Worm (Caenorhabditis elegans) whole organism, L4 larva: ENCODE results near the gene Y7A5A.24.

Source experiments
- F10B5.3 ChIP-seq: sonication (generic microtip); optimal IDR thresholded peaks from 2 replicates; lab custom pipeline; 2016; ENCODE audit warnings: mild to moderate bottlenecking, missing genetic modification characterization, missing compliant biosample characterization
- T26A8.4 ChIP-seq: fragments of 200-800 bp; sonication (Bioruptor generic); IDR thresholded peaks from 2 replicates; pipeline ENCODE4 v1.3.6; 2022; ENCODE audit warnings: missing genetic modification characterization, missing compliant biosample characterization
- Y105C5A.15 ChIP-seq: fragments of 200-800 bp; sonication (Bioruptor generic); IDR thresholded peaks from 2 replicates; pipeline ENCODE4 v1.3.6; 2022; ENCODE audit warnings: missing genetic modification characterization, missing compliant biosample characterization
- Y48G9A.11 ChIP-seq: fragments of 200-800 bp; sonication (Bioruptor generic); IDR thresholded peaks from 2 replicates; pipeline ENCODE4 v1.3.6; 2022; ENCODE audit warnings: missing genetic modification reagents, missing genetic modification characterization, missing compliant biosample characterization
- aly-2 ChIP-seq: sonication (generic microtip); optimal IDR thresholded peaks from 2 replicates; lab custom pipeline; 2018; ENCODE audit warnings: missing biosample characterization, missing genetic modification characterization
- ama-1 ChIP-seq: fragments of 150-350 bp; optimal IDR thresholded peaks from 2 replicates; lab custom pipeline; 2014; ENCODE audit warnings: inconsistent platforms, mixed read lengths
- ceh-20 ChIP-seq: fragments of 200-800 bp; sonication (Bioruptor generic); IDR thresholded peaks from 2 replicates; pipeline ENCODE4 v1.3.6; 2022; ENCODE audit warnings: missing genetic modification reagents, missing genetic modification characterization, missing compliant biosample characterization
- cey-2 ChIP-seq: sonication (generic microtip); optimal IDR thresholded peaks from 3 replicates; lab custom pipeline; 2017; ENCODE audit warnings: missing genetic modification characterization, mild to moderate bottlenecking, missing compliant biosample characterization, antibody characterized with exemption, borderline replicate concordance; ENCODE audit not compliant: insufficient read depth
- ctbp-1 ChIP-seq: fragments of 200-800 bp; sonication (Bioruptor generic); IDR thresholded peaks from 2 replicates; pipeline ENCODE4 v1.3.6; 2022; ENCODE audit warnings: missing genetic modification reagents, missing genetic modification characterization, missing compliant biosample characterization
- daf-19 ChIP-seq: fragments of 200-800 bp; sonication (Bioruptor generic); conservative IDR thresholded peaks from 2 replicates; pipeline ENCODE4 v1.3.6; 2022; ENCODE audit warnings: missing genetic modification characterization, missing compliant biosample characterization
- dmd-9 ChIP-seq: fragments of 200-800 bp; sonication (Bioruptor generic); IDR thresholded peaks from 2 replicates; pipeline ENCODE4 v1.3.6; 2022; ENCODE audit warnings: missing genetic modification reagents, missing genetic modification characterization, missing compliant biosample characterization
- dpl-1 ChIP-seq: fragments of 150-350 bp; optimal IDR thresholded peaks from 2 replicates; lab custom pipeline; 2014; ENCODE audit warnings: missing biosample characterization, missing genetic modification reagents, missing genetic modification characterization
- duxl-1 ChIP-seq: sonication (generic microtip); optimal IDR thresholded peaks from 2 replicates; lab custom pipeline; 2016; ENCODE audit warnings: mild to moderate bottlenecking, missing genetic modification characterization, moderate library complexity, missing compliant biosample characterization; ENCODE audit not compliant: poor library complexity
- dve-1 ChIP-seq: sonication (generic microtip); optimal IDR thresholded peaks from 2 replicates; lab custom pipeline; 2017; ENCODE audit warnings: antibody characterized with exemption, mild to moderate bottlenecking, missing genetic modification characterization, missing compliant biosample characterization; ENCODE audit not compliant: insufficient read depth
- fkh-10 ChIP-seq: fragments of 150-350 bp; optimal IDR thresholded peaks from 2 replicates; lab custom pipeline; 2014; ENCODE audit warnings: missing biosample characterization, missing genetic modification reagents, missing genetic modification characterization
- fos-1 ChIP-seq: fragments of 150-350 bp; optimal IDR thresholded peaks from 2 replicates; lab custom pipeline; 2014; ENCODE audit warnings: missing biosample characterization, missing genetic modification characterization
- gei-8 ChIP-seq: fragments of 200-800 bp; sonication (Bioruptor generic); optimal IDR thresholded peaks from 2 replicates; lab custom pipeline; 2018; ENCODE audit warnings: mild to moderate bottlenecking, missing genetic modification characterization, missing compliant biosample characterization
- lin-15B ChIP-seq: fragments of 150-350 bp; sonication (generic microtip); optimal IDR thresholded peaks from 3 replicates; lab custom pipeline; 2014; ENCODE audit warnings: missing biosample characterization, missing genetic modification characterization
- lir-3 ChIP-seq: sonication (generic microtip); optimal IDR thresholded peaks from 2 replicates; lab custom pipeline; 2016; ENCODE audit warnings: mild to moderate bottlenecking, missing genetic modification characterization, missing compliant biosample characterization
- lsy-2 ChIP-seq, 2 experiments: fragments of 150-350 bp in 1 of 2; sonication (generic microtip) in 1 of 2; optimal IDR thresholded peaks; 2 replicates each; lab custom pipeline; 2014 to 2017; ENCODE audit warnings: missing biosample characterization in 2 of 2, missing genetic modification characterization in 2 of 2
- madf-5 ChIP-seq, 2 experiments: fragments of 200-800 bp; sonication (Bioruptor generic); IDR thresholded peaks; 2 replicates each; pipeline ENCODE4 v1.3.6; 2022; ENCODE audit warnings: missing compliant biosample characterization in 2 of 2, missing genetic modification characterization in 2 of 2
- madf-9 ChIP-seq: fragments of 200-800 bp; sonication (Bioruptor generic); conservative IDR thresholded peaks from 2 replicates; pipeline ENCODE4 v1.3.6; 2022; ENCODE audit warnings: missing genetic modification reagents, missing genetic modification characterization, missing compliant biosample characterization
- mdt-29 ChIP-seq: fragments of 200-800 bp; sonication (Bioruptor generic); IDR thresholded peaks from 2 replicates; pipeline ENCODE4 v1.3.6; 2022; ENCODE audit warnings: missing genetic modification reagents, missing genetic modification characterization, missing compliant biosample characterization
- mxl-2 ChIP-seq: fragments of 200-800 bp; sonication (Bioruptor generic); conservative IDR thresholded peaks from 2 replicates; pipeline ENCODE4 v1.3.6; 2022; ENCODE audit warnings: missing genetic modification reagents, missing genetic modification characterization, missing compliant biosample characterization
- mxl-3 ChIP-seq: fragments of 200-800 bp; sonication (Bioruptor generic); optimal IDR thresholded peaks from 2 replicates; lab custom pipeline; 2018; ENCODE audit warnings: mild to moderate bottlenecking, missing genetic modification characterization, missing compliant biosample characterization
- nhr-102 ChIP-seq: sonication (generic microtip); optimal IDR thresholded peaks from 2 replicates; lab custom pipeline; 2016; ENCODE audit warnings: mild to moderate bottlenecking, missing genetic modification characterization, moderate library complexity, missing compliant biosample characterization
- nhr-237 ChIP-seq: sonication (generic microtip); optimal IDR thresholded peaks from 2 replicates; lab custom pipeline; 2017; ENCODE audit warnings: missing biosample characterization, missing genetic modification characterization
- nhr-28 ChIP-seq: fragments of 150-350 bp; optimal IDR thresholded peaks from 2 replicates; lab custom pipeline; 2014; ENCODE audit warnings: missing biosample characterization, missing genetic modification characterization
- nhr-41 ChIP-seq: fragments of 200-800 bp; sonication (Bioruptor generic); IDR thresholded peaks from 2 replicates; pipeline ENCODE4 v1.3.6; 2022; ENCODE audit warnings: missing genetic modification reagents, missing genetic modification characterization, missing compliant biosample characterization
- nhr-48 ChIP-seq: sonication (generic microtip); optimal IDR thresholded peaks from 2 replicates; lab custom pipeline; 2016; ENCODE audit warnings: mild to moderate bottlenecking, missing genetic modification characterization, missing compliant biosample characterization
- nhr-6 ChIP-seq: fragments of 150-350 bp; optimal IDR thresholded peaks from 2 replicates; lab custom pipeline; 2014; ENCODE audit warnings: missing biosample characterization, missing genetic modification characterization
- nhr-76 ChIP-seq: fragments of 150-350 bp; optimal IDR thresholded peaks from 2 replicates; lab custom pipeline; 2014; ENCODE audit warnings: missing biosample characterization, missing genetic modification characterization
- nhr-77 ChIP-seq: fragments of 150-350 bp; optimal IDR thresholded peaks from 2 replicates; lab custom pipeline; 2014; ENCODE audit warnings: missing biosample characterization, missing genetic modification characterization
- php-3 ChIP-seq: fragments of 200-800 bp; sonication (Bioruptor generic); IDR thresholded peaks from 2 replicates; pipeline ENCODE4 v1.3.6; 2022; ENCODE audit warnings: missing genetic modification reagents, missing genetic modification characterization, missing compliant biosample characterization
- pqm-1 ChIP-seq: sonication (generic microtip); optimal IDR thresholded peaks from 2 replicates; lab custom pipeline; 2017; ENCODE audit warnings: missing biosample characterization, missing genetic modification characterization
- rbr-2 ChIP-seq: sonication (generic microtip); optimal IDR thresholded peaks from 2 replicates; lab custom pipeline; 2016; ENCODE audit warnings: missing genotype, missing genetic modification characterization, missing compliant biosample characterization
- saeg-2 ChIP-seq: fragments of 200-800 bp; sonication (Bioruptor generic); IDR thresholded peaks from 2 replicates; pipeline ENCODE4 v1.3.6; 2022; ENCODE audit warnings: missing genetic modification reagents, missing genetic modification characterization, missing compliant biosample characterization
- tra-1 ChIP-seq: fragments of 200-800 bp; sonication (Bioruptor generic); IDR thresholded peaks from 2 replicates; pipeline ENCODE4 v1.3.6; 2022; ENCODE audit warnings: missing genetic modification reagents, missing genetic modification characterization, missing compliant biosample characterization
- unc-62 ChIP-seq, 3 experiments: fragments of 150-350 bp in 1 of 3; sonication (generic microtip); optimal IDR thresholded peaks in 2 of 3; peaks in 1 of 3; 1 replicate in 1 of 3; 2 replicates in 2 of 3; lab custom pipeline; 2014 to 2017; ENCODE audit warnings: missing biosample characterization in 3 of 3, missing genetic modification characterization in 3 of 3, missing genetic modification reagents in 3 of 3, missing genotype in 1 of 3
- zip-2 ChIP-seq: fragments of 150-350 bp; optimal IDR thresholded peaks from 2 replicates; lab custom pipeline; 2014; ENCODE audit warnings: missing biosample characterization, missing genetic modification characterization
- ztf-7 ChIP-seq: fragments of 150-350 bp; optimal IDR thresholded peaks from 2 replicates; lab custom pipeline; 2014; ENCODE audit warnings: missing biosample characterization, missing genetic modification characterization

Gene Y7A5A.24

DNA sequence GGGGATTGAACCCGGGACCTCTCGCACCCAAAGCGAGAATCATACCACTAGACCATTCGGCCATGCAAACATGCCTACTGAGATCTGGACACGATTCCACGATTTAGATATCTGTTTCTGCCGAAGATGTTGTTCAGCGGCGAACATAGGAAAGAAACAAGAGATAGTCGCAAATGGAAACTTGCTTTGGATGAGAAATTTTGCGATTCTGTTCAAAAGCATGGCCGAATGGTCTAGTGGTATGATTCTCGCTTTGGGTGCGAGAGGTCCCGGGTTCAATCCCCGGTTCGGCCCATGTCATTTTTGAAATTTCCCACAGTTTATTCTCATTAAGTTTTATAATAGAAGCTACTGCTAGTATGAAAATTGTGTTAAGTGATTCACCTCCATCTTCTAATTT is 14.7 kb upstream of the Y7A5A.24 start (continued):
- TF ChIP-seq nhr-77 (tag; lab: Kevin White, UChicago) (no peak), unc-62 (GFP tag; optimal IDR thresholded peaks at IDR 0.05 in 1 of 2; lab: Kevin White, UChicago) (peak in 1 of 2 experiments; percentile 85), unc-62 (tag; optimal IDR thresholded peaks at IDR 0.05; lab: Kevin White, UChicago) (no peak), pqm-1 (tag; lab: Kevin White, UChicago) (no peak), fkh-10 (no peak), Y48G9A.11 (GFP tag; lab: Robert Waterston, UW) (0 out of 2 replicates have a peak, but pooled peaks have one; percentile 26), T26A8.4 (GFP tag; lab: Robert Waterston, UW) (peak; percentile 67; the same call in 1 of the 2 replicates), dve-1 (no peak), madf-9 (GFP tag; lab: Robert Waterston, UW) (no peak), gei-8 (no peak), nhr-41 (no peak), mdt-29 (GFP tag; lab: Robert Waterston, UW) (no peak), ama-1 (lab: Kevin White, UChicago) (no peak), nhr-48 (tag; lab: Kevin White, UChicago) (peak; percentile 15), daf-19 (no peak), cey-2 (tag; lab: Kevin White, UChicago) (no peak), Y105C5A.15 (GFP tag; lab: Robert Waterston, UW) (no peak), duxl-1 (tag; lab: Kevin White, UChicago) (peak; percentile 33), lir-3 (tag; lab: Kevin White, UChicago) (no peak), php-3 (GFP tag; lab: Robert Waterston, UW) (no peak), madf-5 (GFP tag; IDR thresholded peaks at IDR 0.05; lab: Robert Waterston, UW) (0 out of 4 replicates have a peak, but pooled peaks of 1 of the 2 experiments have one; percentile 30), fos-1 (tag; lab: Kevin White, UChicago) (no peak), nhr-237 (no peak), lsy-2 (tag; optimal IDR thresholded peaks at IDR 0.05; lab: Kevin White, UChicago) (no peak), tra-1 (GFP tag; lab: Robert Waterston, UW) (peak; percentile 43; the same call in 1 of the 2 replicates)

- no peak for TF ChIP-seq madf-5 (GFP tag; IDR thresholded peaks at IDR 0.05; lab: Robert Waterston, UW)
- no peak for TF ChIP-seq nhr-102 (tag; lab: Kevin White, UChicago)
- no peak for TF ChIP-seq gei-8
- TF ChIP-seq cey-2 (tag; lab: Kevin White, UChicago), result no peak
- no peak for TF ChIP-seq nhr-28 (tag; lab: Kevin White, UChicago)
- TF ChIP-seq rbr-2 (tag; lab: Kevin White, UChicago), result no peak
- no peak for TF ChIP-seq ceh-20 (GFP tag; lab: Robert Waterston, UW)
- no peak for TF ChIP-seq mdt-29 (GFP tag; lab: Robert Waterston, UW)
- TF ChIP-seq T26A8.4 (GFP tag; lab: Robert Waterston, UW), result no peak
Measured at ce11 chrX:15794977-15795376, 13.1 kb upstream of the Y7A5A.24 start, which contains the start of gene Y7A5A.10. TSS of gene Y7A5A.10 (minus strand) at chrX:15795077.

ce11 chrX:15786726-15787125 is 4.8 kb upstream of the Y7A5A.24 start, which contains the start of gene Y7A5A.5:
TSS of gene Y7A5A.5 (minus strand) at chrX:15786826.
- TF ChIP-seq madf-9 (GFP tag; lab: Robert Waterston, UW) (no peak), ctbp-1 (GFP tag; lab: Robert Waterston, UW) (no peak), unc-62 (GFP tag; optimal IDR thresholded peaks at IDR 0.05 in 1 of 2; lab: Kevin White, UChicago) (peak in 1 of 2 experiments; percentile 19), unc-62 (tag; optimal IDR thresholded peaks at IDR 0.05; lab: Kevin White, UChicago) (no peak), nhr-76 (tag; lab: Kevin White, UChicago) (no peak), ztf-7 (tag; lab: Kevin White, UChicago) (no peak), duxl-1 (tag; lab: Kevin White, UChicago) (no peak), madf-5 (GFP tag; IDR thresholded peaks at IDR 0.05; lab: Robert Waterston, UW) (no peak), nhr-41 (no peak)

- no peak for TF ChIP-seq mxl-3
- no peak for TF ChIP-seq ctbp-1 (GFP tag; lab: Robert Waterston, UW)
- TF ChIP-seq mxl-2 (GFP tag; lab: Robert Waterston, UW), result no peak
- TF ChIP-seq nhr-237, result no peak
- no peak for TF ChIP-seq dmd-9 (GFP tag; lab: Robert Waterston, UW)
- TF ChIP-seq rbr-2 (tag; lab: Kevin White, UChicago), result no peak
- no peak for TF ChIP-seq dpl-1 (GFP tag; lab: Kevin White, UChicago)
- TF ChIP-seq nhr-6, result no peak
- no peak for TF ChIP-seq aly-2 (tag; lab: Kevin White, UChicago)
- TF ChIP-seq ztf-7 (tag; lab: Kevin White, UChicago), result no peak
- TF ChIP-seq zip-2 (tag; lab: Kevin White, UChicago), result no peak
- no peak for TF ChIP-seq lin-15B (tag; lab: Kevin White, UChicago)
- TF ChIP-seq pqm-1 (tag; lab: Kevin White, UChicago), result no peak
- no peak for TF ChIP-seq saeg-2 (GFP tag; lab: Robert Waterston, UW)
- TF ChIP-seq F10B5.3, result no peak
Measured at ce11 chrX:15784570-15784969, 2.6 kb upstream of the Y7A5A.24 start, which contains the start of gene Y7A5A.3. TSS of gene Y7A5A.3 (minus strand) at chrX:15784670.
